Fruit fly (Drosophila melanogaster): ENCODE measurements around the gene CG46311.

dm6 chrX:13627855-13628254, 64.2 kb downstream of the CG46311 start:
- TF ChIP-seq Mnt (GFP tag; optimal IDR thresholded peaks at IDR 0.05), result no peak
- no peak for TF ChIP-seq CG12768 (GFP tag; optimal IDR thresholded peaks at IDR 0.05)
- TF ChIP-seq ovo (GFP tag; optimal IDR thresholded peaks at IDR 0.05), result no peak
- TF ChIP-seq cnc (optimal IDR thresholded peaks at IDR 0.05), result no peak
- no peak for TF ChIP-seq pad (GFP tag; optimal IDR thresholded peaks at IDR 0.05)
- no peak for TF ChIP-seq Crg-1 (GFP tag; optimal IDR thresholded peaks at IDR 0.05)
- no peak for TF ChIP-seq CG11617 (GFP tag; optimal IDR thresholded peaks at IDR 0.05)
- no peak for TF ChIP-seq toe (GFP tag; optimal IDR thresholded peaks at IDR 0.05)
- no peak for TF ChIP-seq Clk (GFP tag; optimal IDR thresholded peaks at IDR 0.05)
